Comparison of ENCODE assay signal across 4 worm cellular contexts in the genomic region with DNA sequence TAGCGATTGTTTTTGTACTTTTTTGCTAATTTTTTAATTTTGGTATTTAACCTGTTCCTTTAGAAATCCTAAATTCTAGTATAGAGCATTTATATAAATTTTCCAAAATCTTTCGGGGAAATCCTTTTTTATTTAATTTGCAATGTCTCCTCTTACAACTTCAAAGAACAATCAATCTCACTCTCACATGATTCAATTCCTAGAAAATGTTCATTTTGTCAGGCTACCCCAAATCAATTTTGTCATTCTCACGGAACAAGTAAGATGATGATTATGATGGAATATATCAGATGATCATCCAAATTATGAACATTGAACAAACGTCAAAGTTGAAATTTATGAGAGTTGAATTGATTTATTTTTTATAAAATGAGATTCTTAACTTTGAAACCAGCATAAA.
TF ChIP-seq lines count a peak whose summit lies in the region.

No protein-coding gene starts in this region.

TF ChIP-seq in whole organism, L1 larva, 84 proteins besides CTCF, POLR2A, EP300 and RAD21 (continued from another document):
- TF ChIP-seq ceh-88 (GFP tag; IDR thresholded peaks at IDR 0.05; lab: Robert Waterston, UW) (no peak), nhr-19 (GFP tag; conservative IDR thresholded peaks at IDR 0.05; lab: Robert Waterston, UW) (peak; percentile 88), fkh-8 (tag; optimal IDR thresholded peaks at IDR 0.05; lab: Kevin White, UChicago) (peak; percentile 79), nhr-47 (tag; optimal IDR thresholded peaks at IDR 0.05; lab: Kevin White, UChicago) (peak; percentile 73), snu-23 (GFP tag; optimal IDR thresholded peaks at IDR 0.05; lab: Kevin White, UChicago) (peak; percentile 41), efl-1 (optimal IDR thresholded peaks at IDR 0.05; lab: Kevin White, UChicago) (no peak), efl-1 (GFP tag; optimal IDR thresholded peaks at IDR 0.05 in 1 of 2; lab: Kevin White, UChicago) (peak in 1 of 2 experiments; percentile 62), swsn-7 (tag; optimal IDR thresholded peaks at IDR 0.05; lab: Kevin White, UChicago) (peak; percentile 30), fkh-10 (GFP tag; optimal IDR thresholded peaks at IDR 0.05; lab: Kevin White, UChicago) (peak; percentile 92), mep-1 (tag; optimal IDR thresholded peaks at IDR 0.05; lab: Kevin White, UChicago) (peak; percentile 30)
TF ChIP-seq in whole organism, L1 larva: peak in this region for 21.

TF ChIP-seq in whole organism, L2 larva, 48 proteins besides CTCF, POLR2A, EP300 and RAD21 (continued from another document):
- peak; percentile 84 for TF ChIP-seq sma-9 (GFP tag; optimal IDR thresholded peaks at IDR 0.05; lab: Kevin White, UChicago)
- no peak for TF ChIP-seq sma-9 (tag; optimal IDR thresholded peaks at IDR 0.05; lab: Kevin White, UChicago)
- TF ChIP-seq fos-1 (tag; optimal IDR thresholded peaks at IDR 0.05; lab: Kevin White, UChicago), result peak; percentile 13
- peak; percentile 69 for TF ChIP-seq C34F6.9 (tag; optimal IDR thresholded peaks at IDR 0.05; lab: Kevin White, UChicago)
- TF ChIP-seq skn-1 (tag; optimal IDR thresholded peaks at IDR 0.05; lab: Kevin White, UChicago), result peak; percentile 55
- TF ChIP-seq nhr-25 (tag; optimal IDR thresholded peaks at IDR 0.05; lab: Kevin White, UChicago), result peak; percentile 1
- TF ChIP-seq alr-1 (tag; optimal IDR thresholded peaks at IDR 0.05; lab: Kevin White, UChicago), result no peak

TF ChIP-seq in whole organism, L4 larva, 104 proteins besides CTCF, POLR2A, EP300 and RAD21 (continued from another document):
- TF ChIP-seq mdl-1 (tag; optimal IDR thresholded peaks at IDR 0.05; lab: Kevin White, UChicago) (peak in 1 of 2 experiments; percentile 29), unc-62 (GFP tag; optimal IDR thresholded peaks at IDR 0.05 in 1 of 2; lab: Kevin White, UChicago) (peak in 1 of 2 experiments; percentile 66), unc-62 (tag; optimal IDR thresholded peaks at IDR 0.05; lab: Kevin White, UChicago) (no peak), hif-1 (tag; optimal IDR thresholded peaks at IDR 0.05; lab: Kevin White, UChicago) (peak in 1 of 2 experiments; percentile 43), F37D6.2 (tag; optimal IDR thresholded peaks at IDR 0.05; lab: Kevin White, UChicago) (no peak), ztf-7 (tag; optimal IDR thresholded peaks at IDR 0.05; lab: Kevin White, UChicago) (peak; percentile 93), nhr-42 (GFP tag; IDR thresholded peaks at IDR 0.05; lab: Robert Waterston, UW) (0 out of 2 replicates have a peak, but pooled peaks have one; percentile 16), mdt-29 (GFP tag; IDR thresholded peaks at IDR 0.05; lab: Robert Waterston, UW) (peak; percentile 31; the same call in 1 of the 2 replicates), Y105C5A.15 (GFP tag; IDR thresholded peaks at IDR 0.05; lab: Robert Waterston, UW) (no peak), hlh-11 (tag; optimal IDR thresholded peaks at IDR 0.05; lab: Kevin White, UChicago) (peak; percentile 23), Y48G9A.11 (GFP tag; IDR thresholded peaks at IDR 0.05; lab: Robert Waterston, UW) (no peak), mes-2 (tag; optimal IDR thresholded peaks at IDR 0.05; lab: Kevin White, UChicago; ENCODE audit: poor library complexity, severe bottlenecking) (no peak)

TF ChIP-seq in whole organism, young adult, 124 proteins besides CTCF, POLR2A, EP300 and RAD21 (continued from another document):
- TF ChIP-seq B0019.2 (GFP tag; conservative IDR thresholded peaks at IDR 0.05; lab: Robert Waterston, UW) (no peak), F33H1.4 (GFP tag; IDR thresholded peaks at IDR 0.05; lab: Robert Waterston, UW) (no peak), F57A8.1 (GFP tag; optimal IDR thresholded peaks at IDR 0.05; lab: Kevin White, UChicago) (no peak), atf-7 (tag; optimal IDR thresholded peaks at IDR 0.05; lab: Kevin White, UChicago) (no peak), lin-40 (tag; optimal IDR thresholded peaks at IDR 0.05; lab: Kevin White, UChicago) (peak; percentile 33), somi-1 (GFP tag; optimal IDR thresholded peaks at IDR 0.05; lab: Kevin White, UChicago) (peak; percentile 50), aptf-3 (GFP tag; IDR thresholded peaks at IDR 0.05; lab: Robert Waterston, UW) (no peak), ztf-25 (GFP tag; IDR thresholded peaks at IDR 0.05; lab: Robert Waterston, UW) (no peak), C17E4.6 (GFP tag; IDR thresholded peaks at IDR 0.05; lab: Robert Waterston, UW) (no peak), ama-1 (optimal IDR thresholded peaks at IDR 0.05; lab: Kevin White, UChicago) (peak; percentile 37), ama-1 (GFP tag; optimal IDR thresholded peaks at IDR 0.05; lab: Kevin White, UChicago) (peak in 1 of 2 experiments; percentile 10), T26A5.8 (tag; optimal IDR thresholded peaks at IDR 0.05; lab: Kevin White, UChicago) (no peak), lag-1 (GFP tag; IDR thresholded peaks at IDR 0.05; lab: Robert Waterston, UW) (no peak), sea-2 (GFP tag; IDR thresholded peaks at IDR 0.05; lab: Robert Waterston, UW) (no peak), rpc-1 (optimal IDR thresholded peaks at IDR 0.05; lab: Kevin White, UChicago) (no peak), rpc-1 (tag; optimal IDR thresholded peaks at IDR 0.05; lab: Kevin White, UChicago) (no peak), unc-62 (GFP tag; optimal IDR thresholded peaks at IDR 0.05; lab: Kevin White, UChicago) (no peak), mcd-1 (GFP tag; IDR thresholded peaks at IDR 0.05; lab: Robert Waterston, UW) (0 out of 2 replicates have a peak, but pooled peaks have one; percentile 21), repo-1 (tag; optimal IDR thresholded peaks at IDR 0.05; lab: Kevin White, UChicago) (peak; percentile 21), nfyb-1 (GFP tag; IDR thresholded peaks at IDR 0.05; lab: Robert Waterston, UW) (peak; percentile 80), madf-8 (GFP tag; conservative IDR thresholded peaks at IDR 0.05; lab: Robert Waterston, UW) (no peak), Y53G8AR.9 (GFP tag; conservative IDR thresholded peaks at IDR 0.05; lab: Robert Waterston, UW) (no peak), nhr-120 (GFP tag; IDR thresholded peaks at IDR 0.05; lab: Robert Waterston, UW) (no peak), lin-26 (GFP tag; IDR thresholded peaks at IDR 0.05; lab: Robert Waterston, UW) (no peak), gei-17 (GFP tag; optimal IDR thresholded peaks at IDR 0.05; lab: Kevin White, UChicago) (no peak), akir-1 (GFP tag; optimal IDR thresholded peaks at IDR 0.05; lab: Kevin White, UChicago) (no peak)
